Fruit fly (Drosophila melanogaster): ENCODE results near the gene CG5966.

CG5966 gene

dm6 chrX:5983390-5983789 lies 5.2 kb upstream of the CG5966 start:
- TF ChIP-seq Dll (optimal IDR thresholded peaks at IDR 0.05), result no peak
- TF ChIP-seq EcR (GFP tag; optimal IDR thresholded peaks at IDR 0.05), result no peak
- TF ChIP-seq psq (optimal IDR thresholded peaks at IDR 0.05), result no peak
- no peak for TF ChIP-seq CG8478 (optimal IDR thresholded peaks at IDR 0.05)
- TF ChIP-seq usp (GFP tag; optimal IDR thresholded peaks at IDR 0.05), result no peak
- no peak for TF ChIP-seq pan (optimal IDR thresholded peaks at IDR 0.05)

DNA sequence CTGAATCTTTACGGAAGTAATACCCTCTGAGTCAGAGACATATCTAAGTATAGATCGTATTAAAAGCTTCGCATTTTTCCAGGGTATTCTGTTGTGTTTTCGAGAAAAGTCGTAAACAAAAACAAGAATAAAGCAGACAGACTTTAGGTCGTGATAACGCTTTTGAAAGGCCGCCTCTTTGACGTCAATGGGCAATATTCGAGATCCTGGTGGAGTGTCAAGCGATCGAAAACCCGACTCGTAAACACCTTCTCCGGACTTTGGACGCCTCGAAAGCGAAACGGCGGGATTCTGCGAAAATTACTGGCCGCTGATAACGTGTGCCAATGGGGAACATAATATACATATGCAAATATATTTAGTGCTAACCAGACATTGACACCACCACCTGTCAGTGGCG lies 1.2 kb upstream of the CG5966 start:
- TF ChIP-seq pan (optimal IDR thresholded peaks at IDR 0.05), result no peak
- no peak for TF ChIP-seq CG8478 (optimal IDR thresholded peaks at IDR 0.05)
- no peak for TF ChIP-seq EcR (GFP tag; optimal IDR thresholded peaks at IDR 0.05)
- no peak for TF ChIP-seq Dll (optimal IDR thresholded peaks at IDR 0.05)
- no peak for TF ChIP-seq usp (GFP tag; optimal IDR thresholded peaks at IDR 0.05)
- no peak for TF ChIP-seq psq (optimal IDR thresholded peaks at IDR 0.05)

DNA sequence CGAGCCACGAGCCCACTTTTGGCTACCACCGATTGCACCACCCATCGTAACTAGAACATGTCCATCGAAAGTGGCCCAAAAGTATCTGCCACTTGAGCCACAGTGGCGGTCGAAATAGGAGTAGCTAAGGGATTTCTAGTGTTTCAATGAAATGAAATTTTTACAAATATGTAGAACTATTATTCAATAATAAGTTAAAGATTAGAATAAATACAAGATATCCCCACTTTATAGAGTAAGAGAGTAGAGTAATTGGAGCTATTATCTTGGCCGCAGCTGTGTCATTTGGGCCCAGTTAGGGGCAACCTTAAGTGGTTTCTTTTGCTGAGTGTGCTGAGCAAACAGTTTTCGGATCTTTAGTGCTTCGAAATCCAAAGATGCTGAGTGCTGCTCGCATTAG lies 777 bp downstream of the CG5966 start:
- no peak for TF ChIP-seq usp (GFP tag; optimal IDR thresholded peaks at IDR 0.05)
- no peak for TF ChIP-seq pan (optimal IDR thresholded peaks at IDR 0.05)
- TF ChIP-seq EcR (GFP tag; optimal IDR thresholded peaks at IDR 0.05), result no peak
- TF ChIP-seq psq (optimal IDR thresholded peaks at IDR 0.05), result no peak
- TF ChIP-seq CG8478 (optimal IDR thresholded peaks at IDR 0.05), result no peak
- no peak for TF ChIP-seq Dll (optimal IDR thresholded peaks at IDR 0.05)

dm6 chrX:5992141-5992540 lies 3.5 kb downstream of the CG5966 start:
- TF ChIP-seq usp (GFP tag; optimal IDR thresholded peaks at IDR 0.05), result no peak
- TF ChIP-seq psq (optimal IDR thresholded peaks at IDR 0.05), result no peak
- no peak for TF ChIP-seq CG8478 (optimal IDR thresholded peaks at IDR 0.05)
- no peak for TF ChIP-seq Dll (optimal IDR thresholded peaks at IDR 0.05)
- TF ChIP-seq EcR (GFP tag; optimal IDR thresholded peaks at IDR 0.05), result no peak
- no peak for TF ChIP-seq pan (optimal IDR thresholded peaks at IDR 0.05)

DNA sequence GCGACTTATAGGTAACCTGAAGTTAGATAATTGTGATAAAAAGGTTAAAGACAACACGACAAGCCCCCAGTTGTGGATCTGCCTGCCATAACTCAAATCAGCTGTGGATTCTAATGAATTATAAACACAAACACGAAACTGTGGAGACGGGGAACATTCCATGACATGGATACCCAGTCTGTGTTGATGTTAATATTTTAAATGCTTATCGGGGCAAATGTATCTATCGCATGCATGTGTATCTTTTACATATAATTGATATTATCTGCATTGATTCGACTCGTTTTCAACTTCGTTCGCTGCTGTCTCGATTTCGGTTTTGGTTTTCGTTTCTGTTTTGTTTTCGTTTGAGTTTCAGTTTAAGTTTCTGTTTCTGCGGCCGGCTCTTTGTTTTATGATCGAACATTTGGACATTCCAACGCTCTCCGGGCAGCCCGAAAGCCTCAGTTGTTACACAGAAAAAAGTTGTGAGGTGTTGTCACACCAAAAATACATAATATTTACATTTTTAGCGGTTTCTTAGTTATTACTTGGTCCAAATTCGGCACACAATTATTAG lies 4.3 kb downstream of the CG5966 start:
- no peak for TF ChIP-seq Dll (optimal IDR thresholded peaks at IDR 0.05)
- TF ChIP-seq pan (optimal IDR thresholded peaks at IDR 0.05), result no peak
- TF ChIP-seq psq (optimal IDR thresholded peaks at IDR 0.05), result no peak
- TF ChIP-seq usp (GFP tag; optimal IDR thresholded peaks at IDR 0.05), result no peak
- no peak for TF ChIP-seq CG8478 (optimal IDR thresholded peaks at IDR 0.05)
- no peak for TF ChIP-seq EcR (GFP tag; optimal IDR thresholded peaks at IDR 0.05)

- no peak for TF ChIP-seq EcR (GFP tag; optimal IDR thresholded peaks at IDR 0.05)
- no peak for TF ChIP-seq Dll (optimal IDR thresholded peaks at IDR 0.05)
These were observed 7.4 kb downstream of the CG5966 start for dm6 chrX:5995951-5996350.

DNA sequence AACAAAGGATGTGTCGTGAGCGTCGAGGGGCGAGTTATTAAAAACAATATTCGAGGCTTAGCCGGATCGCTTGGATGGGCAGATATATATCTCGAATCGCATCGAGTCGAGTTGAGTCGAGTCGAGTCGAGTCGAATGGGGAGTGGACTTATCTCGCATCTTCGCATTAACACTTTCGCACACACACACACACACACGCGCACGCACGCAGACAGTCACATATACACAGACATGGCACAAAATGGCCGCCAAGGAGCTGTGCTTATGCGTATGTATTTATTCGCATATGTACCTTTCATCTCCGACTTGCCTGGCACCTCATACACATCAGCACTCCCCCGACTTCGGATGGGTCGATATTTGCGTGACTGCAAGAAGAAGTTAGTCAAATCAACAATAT lies 9.3 kb downstream of the CG5966 start:
- no peak for TF ChIP-seq usp (GFP tag; optimal IDR thresholded peaks at IDR 0.05)
- no peak for TF ChIP-seq CG8478 (optimal IDR thresholded peaks at IDR 0.05)
- TF ChIP-seq Dll (optimal IDR thresholded peaks at IDR 0.05), result no peak
- TF ChIP-seq psq (optimal IDR thresholded peaks at IDR 0.05), result no peak
- TF ChIP-seq pan (optimal IDR thresholded peaks at IDR 0.05), result no peak
- TF ChIP-seq EcR (GFP tag; optimal IDR thresholded peaks at IDR 0.05), result no peak

DNA sequence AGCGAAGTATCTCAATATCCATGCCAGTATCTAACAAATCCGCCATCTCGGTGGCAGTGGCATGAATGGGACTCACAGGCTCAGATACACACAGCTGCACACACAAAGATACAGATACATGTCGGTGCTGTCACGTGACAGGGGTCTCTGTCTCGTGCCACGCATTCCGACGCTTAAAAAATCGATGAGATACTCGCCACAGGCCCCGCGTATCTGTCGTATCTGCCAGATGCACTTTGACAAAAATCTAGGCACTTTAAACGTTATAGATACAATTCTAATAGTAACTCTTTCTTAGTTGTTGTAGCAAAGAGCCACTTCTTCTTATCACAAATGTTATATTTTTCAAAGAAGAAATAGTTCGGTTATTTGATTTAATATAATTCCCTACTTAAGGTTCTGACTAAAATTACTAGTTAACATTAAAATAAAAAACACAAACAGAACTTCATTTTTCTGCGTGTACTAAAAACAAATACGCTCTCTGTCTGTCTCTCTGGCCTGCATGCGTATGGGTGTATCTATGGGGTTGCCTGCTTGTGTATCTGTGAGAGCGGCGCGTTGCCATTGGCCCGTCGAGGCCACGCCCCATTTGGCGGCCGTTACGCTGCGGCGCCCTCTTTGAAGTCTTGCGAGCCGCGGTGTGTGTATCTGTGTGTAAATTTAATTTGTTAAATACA lies 12.3 kb downstream of the CG5966 start, which contains the start of gene CG4766:
CG4766 (minus strand) TSS at position 51 of the 680 bp plus-strand sequence.
- no peak for TF ChIP-seq psq (optimal IDR thresholded peaks at IDR 0.05)
- TF ChIP-seq usp (GFP tag; optimal IDR thresholded peaks at IDR 0.05), result no peak
- no peak for TF ChIP-seq EcR (GFP tag; optimal IDR thresholded peaks at IDR 0.05)
- no peak for TF ChIP-seq CG8478 (optimal IDR thresholded peaks at IDR 0.05)
- TF ChIP-seq pan (optimal IDR thresholded peaks at IDR 0.05), result no peak
- peak; percentile 15 for TF ChIP-seq Dll (optimal IDR thresholded peaks at IDR 0.05)

DNA sequence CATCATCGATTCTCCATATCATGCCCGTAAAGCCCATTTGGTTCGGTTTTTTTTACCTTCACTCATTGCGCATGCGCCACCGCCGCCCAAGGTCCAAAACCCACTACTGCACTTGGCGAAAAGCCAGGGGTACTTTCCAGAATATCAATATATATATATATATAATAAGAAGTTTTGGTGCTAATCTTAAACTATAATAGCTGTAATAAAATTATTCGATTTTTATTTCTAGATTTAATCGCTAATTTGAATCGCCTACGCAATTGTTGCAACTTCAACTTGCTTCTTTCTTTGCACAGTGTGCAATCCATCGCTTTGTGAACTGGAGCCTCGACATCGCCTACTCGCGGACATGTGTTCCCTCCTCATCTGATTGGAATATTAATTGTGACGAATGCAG lies 15.2 kb downstream of the CG5966 start:
- no peak for TF ChIP-seq pan (optimal IDR thresholded peaks at IDR 0.05)
- TF ChIP-seq EcR (GFP tag; optimal IDR thresholded peaks at IDR 0.05), result no peak
- TF ChIP-seq Dll (optimal IDR thresholded peaks at IDR 0.05), result no peak
- TF ChIP-seq usp (GFP tag; optimal IDR thresholded peaks at IDR 0.05), result no peak
- TF ChIP-seq CG8478 (optimal IDR thresholded peaks at IDR 0.05), result no peak
- no peak for TF ChIP-seq psq (optimal IDR thresholded peaks at IDR 0.05)

DNA sequence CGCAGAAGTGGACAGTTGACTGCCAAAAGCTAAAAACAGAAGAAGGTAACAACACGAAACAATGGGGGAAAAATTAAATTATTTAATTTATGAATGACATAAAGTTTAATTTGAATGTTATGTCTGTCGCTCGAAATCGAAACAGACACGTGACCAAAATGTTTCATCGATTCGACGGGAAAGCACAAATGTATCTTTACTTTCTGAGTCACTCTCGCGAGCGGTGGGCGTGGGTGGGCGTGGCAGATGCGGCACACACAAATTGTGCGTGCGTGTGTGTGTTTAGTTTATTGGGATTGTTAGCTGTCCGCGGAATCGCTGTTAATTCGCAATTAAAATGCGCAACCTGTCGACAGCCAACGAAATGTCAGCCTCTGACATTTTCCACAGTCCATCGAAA lies 18.9 kb downstream of the CG5966 start:
- no peak for TF ChIP-seq pan (optimal IDR thresholded peaks at IDR 0.05)

- TF ChIP-seq psq (optimal IDR thresholded peaks at IDR 0.05) (no peak), pan (optimal IDR thresholded peaks at IDR 0.05) (no peak), Dll (optimal IDR thresholded peaks at IDR 0.05) (no peak), usp (GFP tag; optimal IDR thresholded peaks at IDR 0.05) (no peak), CG8478 (optimal IDR thresholded peaks at IDR 0.05) (no peak), EcR (GFP tag; optimal IDR thresholded peaks at IDR 0.05) (no peak)
These were observed 22.1 kb downstream of the CG5966 start for dm6 chrX:6010539-6011268.

DNA sequence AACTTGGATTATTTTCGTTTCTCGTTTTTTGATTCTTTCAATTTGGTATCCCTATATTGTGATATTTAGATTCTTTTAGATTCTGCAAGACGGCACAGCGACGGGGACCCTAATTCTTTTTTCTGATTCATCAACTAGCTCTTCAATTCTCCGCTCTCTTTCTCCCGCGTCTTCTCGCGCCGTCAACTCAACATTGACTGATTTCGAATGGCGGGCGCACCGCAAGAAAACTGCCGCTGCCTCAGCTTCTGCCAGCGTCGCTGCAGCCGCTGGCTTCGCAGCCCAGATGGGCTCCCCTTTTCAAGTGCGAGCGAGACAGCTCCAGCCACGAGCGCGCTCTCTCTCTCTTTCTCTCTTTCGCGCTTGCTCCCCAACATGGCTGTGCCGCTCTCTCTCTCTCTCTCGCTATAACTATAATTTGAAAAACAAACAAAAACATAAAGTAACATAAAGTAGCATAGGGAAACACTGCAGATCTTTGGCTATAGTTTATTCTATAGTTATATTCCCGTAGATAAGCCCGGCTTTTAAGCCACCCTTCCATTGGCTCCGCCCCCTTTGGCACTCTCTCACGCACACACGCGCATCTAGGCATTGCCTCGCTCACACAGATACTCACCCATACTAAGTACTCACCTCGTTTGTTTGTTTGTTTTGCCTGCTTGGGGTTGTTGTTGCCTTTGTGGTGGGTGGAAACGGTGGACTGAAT lies 24.5 kb downstream of the CG5966 start, which contains the start of gene mab-21:
mab-21 (minus strand) TSS at position 206 of the 709 bp plus-strand sequence.
- no peak for TF ChIP-seq psq (optimal IDR thresholded peaks at IDR 0.05)
- TF ChIP-seq usp (GFP tag; optimal IDR thresholded peaks at IDR 0.05), result no peak
- peak; percentile 82 for TF ChIP-seq Dll (optimal IDR thresholded peaks at IDR 0.05)
- peak; percentile 57 for TF ChIP-seq CG8478 (optimal IDR thresholded peaks at IDR 0.05)
